Worm (Caenorhabditis elegans): ENCODE measurements around the gene him-10.

Gene him-10

DNA sequence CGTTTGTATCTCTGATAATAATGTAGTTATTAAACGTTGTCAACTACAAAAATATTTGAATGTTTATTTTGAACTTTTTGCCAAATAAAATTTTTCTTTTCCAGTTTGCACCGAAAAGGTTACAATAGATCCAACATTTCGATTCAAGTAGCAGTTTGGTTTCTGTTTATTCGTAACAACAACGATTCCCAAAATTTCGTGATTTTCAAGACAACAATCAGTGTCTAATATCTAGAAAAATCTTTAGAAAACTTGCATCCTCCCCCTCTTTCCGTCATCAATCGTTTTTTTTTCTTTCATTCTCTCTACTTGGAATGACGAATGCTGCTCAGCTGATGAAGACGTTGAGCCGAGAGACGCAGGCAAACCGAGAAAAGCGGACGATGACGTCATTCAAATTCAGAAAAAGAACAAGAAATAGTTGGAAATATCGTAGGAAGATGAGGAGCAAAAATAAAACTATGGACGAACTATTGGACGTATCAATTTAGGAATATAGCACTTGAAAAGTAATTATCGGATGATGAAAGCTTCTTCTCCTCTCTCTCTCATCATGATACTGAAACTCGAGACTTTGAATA lies 44.5 kb upstream of the him-10 start (continued):
- TF ChIP-seq rcor-1 (GFP tag; IDR thresholded peaks at IDR 0.05) (0 out of 2 replicates have a peak, but pooled peaks have one; percentile 35), him-1 (tag; optimal IDR thresholded peaks at IDR 0.05) (no peak), K12H6.12 (tag; optimal IDR thresholded peaks at IDR 0.05) (peak; percentile 53), mcd-1 (GFP tag; IDR thresholded peaks at IDR 0.05) (0 out of 2 replicates have a peak, but pooled peaks have one; percentile 48)

DNA sequence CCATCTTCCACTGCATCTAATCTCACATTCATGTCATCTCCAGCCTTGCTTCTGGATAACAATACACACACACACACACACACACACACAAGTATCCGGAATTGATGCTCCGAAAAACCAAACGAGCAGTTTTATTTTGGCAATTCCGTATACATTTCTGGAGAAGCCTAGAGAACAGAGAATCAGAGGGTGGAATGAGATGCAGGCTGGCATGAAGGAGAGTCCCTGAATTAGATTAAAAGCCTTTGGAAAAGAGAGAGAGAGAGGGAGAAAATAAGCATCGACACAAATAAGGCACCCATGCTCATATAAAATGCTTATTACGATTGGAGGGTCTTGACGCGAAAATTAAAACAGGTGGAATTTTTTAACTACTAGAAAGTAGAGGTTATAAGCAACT lies 42.3 kb upstream of the him-10 start:
- no peak for TF ChIP-seq pbrm-1 (GFP tag; IDR thresholded peaks at IDR 0.05)
- no peak for TF ChIP-seq lag-1 (GFP tag; IDR thresholded peaks at IDR 0.05)
- no peak for TF ChIP-seq efl-1 (GFP tag; optimal IDR thresholded peaks at IDR 0.05)
- no peak for TF ChIP-seq hlh-12 (tag; optimal IDR thresholded peaks at IDR 0.05)
- TF ChIP-seq mxl-1 (tag; optimal IDR thresholded peaks at IDR 0.05), result no peak
- TF ChIP-seq die-1 (tag; optimal IDR thresholded peaks at IDR 0.05), result no peak

ce11 chrIII:5761886-5762285 lies 41.2 kb upstream of the him-10 start:
- TF ChIP-seq snpc-1.1 (tag; optimal IDR thresholded peaks at IDR 0.05; ENCODE audit: insufficient read depth), result peak; percentile 7
- TF ChIP-seq sea-2 (GFP tag; IDR thresholded peaks at IDR 0.05), result no peak
- TF ChIP-seq cebp-2 (GFP tag; IDR thresholded peaks at IDR 0.05), result no peak
- TF ChIP-seq F55B11.4 (tag; optimal IDR thresholded peaks at IDR 0.05; ENCODE audit: borderline replicate concordance, insufficient read depth), result no peak
- TF ChIP-seq F57A8.1 (GFP tag; optimal IDR thresholded peaks at IDR 0.05), result no peak
- peak; percentile 52 for TF ChIP-seq ZK185.1 (tag; optimal IDR thresholded peaks at IDR 0.05; ENCODE audit: poor library complexity, severe bottlenecking)
- 0 out of 2 replicates have a peak, but pooled peaks have one; percentile 14 for TF ChIP-seq aptf-3 (GFP tag; IDR thresholded peaks at IDR 0.05)
- TF ChIP-seq ztf-26 (tag; optimal IDR thresholded peaks at IDR 0.05), result no peak
- TF ChIP-seq mxl-1 (tag; optimal IDR thresholded peaks at IDR 0.05), result no peak
- TF ChIP-seq Y53G8AR.9 (GFP tag; conservative IDR thresholded peaks at IDR 0.05), result no peak; the same call in 1 of the 2 replicates
- no peak for TF ChIP-seq tlf-1 (GFP tag; optimal IDR thresholded peaks at IDR 0.05)
- no peak for TF ChIP-seq F22D6.2 (tag; optimal IDR thresholded peaks at IDR 0.05)
- no peak for TF ChIP-seq attf-6 (GFP tag; IDR thresholded peaks at IDR 0.05)
- no peak for TF ChIP-seq egl-18 (GFP tag; IDR thresholded peaks at IDR 0.05)
- no peak for TF ChIP-seq pha-4 (tag; optimal IDR thresholded peaks at IDR 0.05)
- no peak for TF ChIP-seq lin-35 (GFP tag; optimal IDR thresholded peaks at IDR 0.05)
- TF ChIP-seq ztf-6 (GFP tag; IDR thresholded peaks at IDR 0.05), result no peak
- TF ChIP-seq somi-1 (GFP tag; optimal IDR thresholded peaks at IDR 0.05), result no peak
- no peak for TF ChIP-seq ceh-58 (GFP tag; IDR thresholded peaks at IDR 0.05)
- peak; percentile 55 for TF ChIP-seq dox-1 (GFP tag; IDR thresholded peaks at IDR 0.05)
- TF ChIP-seq let-607 (tag; optimal IDR thresholded peaks at IDR 0.05), result peak in 1 of 2 experiments; percentile 43
- no peak for TF ChIP-seq gei-17 (GFP tag; optimal IDR thresholded peaks at IDR 0.05)
- no peak for TF ChIP-seq hsf-1 (GFP tag; IDR thresholded peaks at IDR 0.05)
- no peak for TF ChIP-seq B0019.2 (GFP tag; conservative IDR thresholded peaks at IDR 0.05)
- TF ChIP-seq ztf-3 (GFP tag; optimal IDR thresholded peaks at IDR 0.05), result no peak
- peak; percentile 50 for TF ChIP-seq lin-54 (GFP tag; optimal IDR thresholded peaks at IDR 0.05)
- TF ChIP-seq ets-4 (GFP tag; optimal IDR thresholded peaks at IDR 0.05), result no peak
- TF ChIP-seq bed-2 (GFP tag; IDR thresholded peaks at IDR 0.05), result no peak
- TF ChIP-seq fkh-3 (tag; optimal IDR thresholded peaks at IDR 0.05), result no peak
- peak; percentile 37; the same call in 1 of the 2 replicates for TF ChIP-seq zfh-2 (GFP tag; conservative IDR thresholded peaks at IDR 0.05)
- TF ChIP-seq lsy-27 (tag; optimal IDR thresholded peaks at IDR 0.05; ENCODE audit: borderline replicate concordance, insufficient read depth), result no peak
- no peak for TF ChIP-seq hmg-20 (GFP tag; IDR thresholded peaks at IDR 0.05)
- peak; percentile 17 for TF ChIP-seq nhr-80 (tag; optimal IDR thresholded peaks at IDR 0.05)
- peak; percentile 51 for TF ChIP-seq lsl-1 (GFP tag; optimal IDR thresholded peaks at IDR 0.05)
- TF ChIP-seq B0336.3 (GFP tag; IDR thresholded peaks at IDR 0.05), result 0 out of 2 replicates have a peak, but pooled peaks have one; percentile 49
- TF ChIP-seq F49E8.2 (tag; optimal IDR thresholded peaks at IDR 0.05; ENCODE audit: insufficient read depth), result peak; percentile 65

Measured in whole organism, young adult.